Worm (Caenorhabditis elegans) whole organism, L3 larva: ENCODE results near the gene F58F12.4.
A peak's percentile ranks its signal among the peaks of the same experiment; 100 is the strongest.

Experiments
- R02D3.7 ChIP-seq: fragments of 150-350 bp; optimal IDR thresholded peaks from 2 replicates; lab custom pipeline; 2014; ENCODE audit warnings: missing biosample characterization, missing genetic modification characterization
- ZK546.5 ChIP-seq: sonication (generic microtip); optimal IDR thresholded peaks from 2 replicates; lab custom pipeline; 2017; ENCODE audit warnings: missing biosample characterization, missing genetic modification characterization
- aly-2 ChIP-seq: fragments of 150-350 bp; optimal IDR thresholded peaks from 2 replicates; lab custom pipeline; 2014; ENCODE audit warnings: missing biosample characterization, missing genetic modification characterization
- ceh-9 ChIP-seq: sonication (generic microtip); optimal IDR thresholded peaks from 2 replicates; lab custom pipeline; 2018; ENCODE audit warnings: missing biosample characterization, missing genetic modification characterization
- daf-12 ChIP-seq: fragments of 150-350 bp; optimal IDR thresholded peaks from 2 replicates; lab custom pipeline; 2014; ENCODE audit warnings: missing biosample characterization, missing genetic modification reagents, missing genetic modification characterization
- egl-27 ChIP-seq: sonication (generic microtip); optimal IDR thresholded peaks from 4 replicates; lab custom pipeline; 2017; ENCODE audit warnings: missing biosample characterization, missing genetic modification reagents, missing genetic modification characterization
- egl-5 ChIP-seq: fragments of 150-350 bp; optimal IDR thresholded peaks from 2 replicates; lab custom pipeline; 2017; ENCODE audit warnings: missing biosample characterization, missing genetic modification reagents, missing genetic modification characterization, inconsistent platforms
- elt-2 ChIP-seq: sonication (generic microtip); optimal IDR thresholded peaks from 2 replicates; lab custom pipeline; 2016; ENCODE audit warnings: missing genetic modification reagents, mild to moderate bottlenecking, missing genetic modification characterization, missing compliant biosample characterization
- elt-3 ChIP-seq, 3 experiments: fragments of 150-350 bp in 1 of 3; sonication (generic microtip) in 2 of 3; optimal IDR thresholded peaks; 2 replicates in 2 of 3; 4 replicates in 1 of 3; lab custom pipeline; 2014 to 2017; ENCODE audit warnings: missing biosample characterization in 3 of 3, missing genetic modification characterization in 3 of 3
- eor-1 ChIP-seq, 2 experiments: fragments of 150-350 bp; optimal IDR thresholded peaks; 2 replicates each; lab custom pipeline; 2014 to 2018; ENCODE audit warnings: missing biosample characterization in 2 of 2, missing genetic modification characterization in 2 of 2
- fkh-2 ChIP-seq: fragments of 150-350 bp; optimal IDR thresholded peaks from 2 replicates; lab custom pipeline; 2014; ENCODE audit warnings: missing biosample characterization, missing genetic modification reagents, missing genetic modification characterization
- fos-1 ChIP-seq: fragments of 150-350 bp; optimal IDR thresholded peaks from 2 replicates; lab custom pipeline; 2014; ENCODE audit warnings: missing biosample characterization, missing genetic modification characterization
- jun-1 ChIP-seq: fragments of 150-350 bp; optimal IDR thresholded peaks from 2 replicates; lab custom pipeline; 2014; ENCODE audit warnings: missing biosample characterization, missing genetic modification reagents, missing genetic modification characterization
- lin-15B ChIP-seq: fragments of 150-350 bp; optimal IDR thresholded peaks from 2 replicates; lab custom pipeline; 2014; ENCODE audit warnings: missing biosample characterization, missing genetic modification characterization
- lsy-12 ChIP-seq: sonication (generic microtip); optimal IDR thresholded peaks from 2 replicates; lab custom pipeline; 2016; ENCODE audit warnings: mild to moderate bottlenecking, missing genetic modification characterization, missing compliant biosample characterization
- mdl-1 ChIP-seq: fragments of 150-350 bp; optimal IDR thresholded peaks from 2 replicates; lab custom pipeline; 2014; ENCODE audit warnings: missing biosample characterization, missing genetic modification characterization
- mml-1 ChIP-seq: fragments of 150-350 bp; sonication (generic microtip); optimal IDR thresholded peaks from 3 replicates; lab custom pipeline; 2014; ENCODE audit warnings: missing biosample characterization, missing genetic modification characterization
- nfya-1 ChIP-seq: sonication (generic microtip); optimal IDR thresholded peaks from 2 replicates; lab custom pipeline; 2017; ENCODE audit warnings: missing genetic modification characterization, mild to moderate bottlenecking, missing compliant biosample characterization, antibody characterized with exemption, moderate library complexity; ENCODE audit not compliant: insufficient read depth
- nhr-11 ChIP-seq: fragments of 150-350 bp; optimal IDR thresholded peaks from 2 replicates; lab custom pipeline; 2014; ENCODE audit warnings: missing biosample characterization, missing genetic modification characterization
- nhr-12 ChIP-seq: fragments of 150-350 bp; optimal IDR thresholded peaks from 2 replicates; lab custom pipeline; 2014; ENCODE audit warnings: missing biosample characterization, missing genetic modification characterization
- nhr-23 ChIP-seq: fragments of 150-350 bp; optimal IDR thresholded peaks from 2 replicates; lab custom pipeline; 2014; ENCODE audit warnings: missing biosample characterization, missing genetic modification reagents, missing genetic modification characterization
- nhr-237 ChIP-seq: fragments of 150-350 bp; optimal IDR thresholded peaks from 2 replicates; lab custom pipeline; 2014; ENCODE audit warnings: missing biosample characterization, missing genetic modification characterization
- nhr-25 ChIP-seq: sonication (generic microtip); optimal IDR thresholded peaks from 2 replicates; lab custom pipeline; 2017; ENCODE audit warnings: missing biosample characterization, missing genetic modification characterization
- nhr-67 ChIP-seq: fragments of 150-350 bp; optimal IDR thresholded peaks from 2 replicates; lab custom pipeline; 2014; ENCODE audit warnings: missing biosample characterization, missing genetic modification characterization
- nhr-76 ChIP-seq: fragments of 150-350 bp; sonication (generic microtip); optimal IDR thresholded peaks from 5 replicates; lab custom pipeline; 2014; ENCODE audit warnings: missing biosample characterization, missing genetic modification characterization
- nhr-77 ChIP-seq: fragments of 150-350 bp; optimal IDR thresholded peaks from 2 replicates; lab custom pipeline; 2014; ENCODE audit warnings: missing biosample characterization, missing genetic modification characterization
- pha-4 ChIP-seq: fragments of 150-350 bp; optimal IDR thresholded peaks from 2 replicates; lab custom pipeline; 2014; ENCODE audit warnings: missing biosample characterization, missing genetic modification reagents, missing genetic modification characterization
- pqm-1 ChIP-seq: fragments of 150-350 bp; optimal IDR thresholded peaks from 2 replicates; lab custom pipeline; 2017; ENCODE audit warnings: missing biosample characterization, missing genetic modification characterization, inconsistent platforms
- sea-2 ChIP-seq: fragments of 150-350 bp; sonication (generic microtip); optimal IDR thresholded peaks from 4 replicates; lab custom pipeline; 2014; ENCODE audit warnings: missing biosample characterization, missing genetic modification reagents, missing genetic modification characterization
- skn-1 ChIP-seq: fragments of 150-350 bp; optimal IDR thresholded peaks from 2 replicates; lab custom pipeline; 2014; ENCODE audit warnings: missing biosample characterization, missing genetic modification characterization
- unc-39 ChIP-seq: sonication (generic microtip); optimal IDR thresholded peaks from 4 replicates; lab custom pipeline; 2017; ENCODE audit warnings: missing biosample characterization, missing genetic modification characterization
- zag-1 ChIP-seq: fragments of 150-350 bp; optimal IDR thresholded peaks from 2 replicates; lab custom pipeline; 2014; ENCODE audit warnings: missing biosample characterization, missing genetic modification characterization
- ztf-4 ChIP-seq: fragments of 150-350 bp; optimal IDR thresholded peaks from 2 replicates; lab custom pipeline; 2014; ENCODE audit warnings: missing biosample characterization, missing genetic modification characterization

Gene F58F12.4

DNA sequence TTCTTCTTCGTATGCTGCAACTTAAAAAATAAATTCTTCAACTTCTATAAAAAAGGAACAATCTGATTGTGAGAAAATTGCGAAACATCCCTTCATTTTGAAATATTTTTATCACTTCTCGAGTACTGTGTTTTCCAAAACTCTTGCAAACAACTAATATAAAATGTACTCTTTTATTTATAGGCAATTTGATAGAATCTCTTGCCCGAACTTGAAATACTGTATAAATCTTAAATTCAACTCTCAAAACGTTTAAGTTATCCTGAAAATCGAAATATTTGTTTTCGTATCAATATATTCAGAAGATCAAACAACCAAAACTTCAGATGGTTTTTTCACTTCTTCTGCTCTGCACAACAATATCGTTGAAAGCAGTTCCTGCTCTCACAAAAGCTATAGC is at the start of gene F58F12.4:
TSS of gene F58F12.4 (plus strand) at position 301 of the 400 bp plus-strand sequence.
- TF ChIP-seq unc-39 (no peak), nhr-237 (tag; lab: Kevin White, UChicago) (no peak), pqm-1 (tag; lab: Kevin White, UChicago) (no peak), jun-1 (tag; lab: Kevin White, UChicago) (no peak), zag-1 (tag; lab: Kevin White, UChicago) (no peak), mml-1 (no peak), aly-2 (tag; lab: Kevin White, UChicago) (no peak), nhr-77 (tag; lab: Kevin White, UChicago) (no peak), egl-27 (no peak), nfya-1 (tag; lab: Kevin White, UChicago) (no peak), nhr-11 (tag; lab: Kevin White, UChicago) (no peak), nhr-23 (no peak), nhr-76 (tag; lab: Kevin White, UChicago) (no peak), ztf-4 (no peak), lsy-12 (tag; lab: Kevin White, UChicago) (no peak), mdl-1 (tag; lab: Kevin White, UChicago) (no peak), daf-12 (tag; lab: Kevin White, UChicago) (no peak)

DNA sequence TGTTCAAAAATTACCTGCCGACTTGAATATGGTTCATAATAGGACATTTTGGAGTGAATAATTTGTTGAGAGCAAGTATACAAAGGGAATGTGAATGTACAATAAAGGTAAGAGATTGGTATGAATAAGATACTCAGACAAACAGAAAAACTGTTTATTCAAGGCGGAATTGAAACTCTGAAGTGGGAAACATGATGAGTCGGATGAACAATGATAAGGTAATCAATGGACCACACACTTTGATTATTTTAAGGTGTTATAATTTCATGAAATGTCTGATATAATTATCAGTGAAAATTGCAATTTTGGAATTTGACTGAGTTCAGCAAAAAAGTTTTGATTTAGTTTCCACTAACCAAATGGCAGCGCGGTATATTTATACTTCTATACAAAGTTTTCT is 47.1 kb upstream of the F58F12.4 start:
- no peak for TF ChIP-seq aly-2 (tag; lab: Kevin White, UChicago)
- no peak for TF ChIP-seq mdl-1 (tag; lab: Kevin White, UChicago)
- no peak for TF ChIP-seq ceh-9 (tag; lab: Kevin White, UChicago)
- TF ChIP-seq pha-4 (tag; lab: Kevin White, UChicago) = peak; percentile 44
- TF ChIP-seq nhr-25 (tag; lab: Kevin White, UChicago) = no peak
- TF ChIP-seq fkh-2 (tag; lab: Kevin White, UChicago) = no peak
- TF ChIP-seq nhr-237 (tag; lab: Kevin White, UChicago) = no peak
- TF ChIP-seq pqm-1 (tag; lab: Kevin White, UChicago) = peak; percentile 72
- peak; percentile 51 for TF ChIP-seq elt-2 (tag; lab: Kevin White, UChicago)

DNA sequence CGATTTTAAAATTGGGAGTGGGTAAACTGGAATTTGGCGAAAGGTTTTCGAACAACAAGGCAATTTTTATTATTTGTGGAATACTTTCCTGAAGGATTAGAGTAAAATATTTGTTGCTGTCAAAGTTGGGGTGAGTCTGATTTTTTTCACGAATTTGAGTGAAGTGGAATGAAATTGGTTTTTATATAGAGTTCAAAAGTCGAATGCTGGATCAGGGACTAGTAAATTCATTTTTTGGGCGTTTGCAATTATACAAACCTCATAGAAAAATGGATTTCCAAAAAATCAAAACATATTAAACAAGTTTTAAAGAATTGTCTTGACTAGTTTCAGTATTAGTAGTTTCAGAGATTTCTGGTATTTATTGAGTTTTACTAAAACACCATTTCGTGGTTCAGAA is 46.6 kb upstream of the F58F12.4 start, which contains the start of gene C32D5.7:
TSS of gene C32D5.7 (minus strand) at position 101 of the 400 bp plus-strand sequence.
- TF ChIP-seq elt-2 (tag; lab: Kevin White, UChicago) (no peak), elt-3 (tag; optimal IDR thresholded peaks at IDR 0.05; lab: Kevin White, UChicago) (no peak), nhr-67 (tag; lab: Kevin White, UChicago) (no peak), nhr-237 (tag; lab: Kevin White, UChicago) (no peak), fos-1 (tag; lab: Kevin White, UChicago) (no peak), nfya-1 (tag; lab: Kevin White, UChicago) (no peak), ceh-9 (tag; lab: Kevin White, UChicago) (no peak)

DNA sequence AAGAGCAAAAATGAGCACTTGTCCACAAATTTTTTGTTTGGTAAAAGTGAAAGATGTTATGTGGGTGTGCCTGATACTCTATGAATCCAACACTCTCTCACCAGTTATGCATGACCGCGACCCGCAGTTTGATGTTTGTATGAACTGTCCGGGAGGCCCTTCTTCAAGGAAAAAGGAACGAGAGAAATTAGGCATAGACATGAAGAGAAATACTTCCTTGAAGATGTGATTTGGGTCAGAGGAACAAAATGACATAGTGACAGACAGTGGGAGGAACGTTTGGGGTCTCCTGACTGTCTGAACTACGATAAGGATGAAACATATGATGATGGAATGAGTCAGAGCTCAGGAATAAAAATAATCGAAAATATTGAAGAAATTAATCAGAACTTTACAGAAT is 45.5 kb upstream of the F58F12.4 start:
- TF ChIP-seq nhr-67 (tag; lab: Kevin White, UChicago) (no peak), nhr-12 (tag; lab: Kevin White, UChicago) (no peak), fos-1 (tag; lab: Kevin White, UChicago) (no peak), ZK546.5 (tag; lab: Kevin White, UChicago) (no peak), pha-4 (tag; lab: Kevin White, UChicago) (peak; percentile 25), pqm-1 (tag; lab: Kevin White, UChicago) (peak; percentile 57), skn-1 (no peak), egl-5 (tag; lab: Kevin White, UChicago) (no peak), ceh-9 (tag; lab: Kevin White, UChicago) (no peak), nhr-77 (tag; lab: Kevin White, UChicago) (no peak), lin-15B (tag; lab: Kevin White, UChicago) (no peak), R02D3.7 (no peak), sea-2 (GFP tag; lab: Kevin White, UChicago) (no peak), nfya-1 (tag; lab: Kevin White, UChicago) (no peak), mdl-1 (tag; lab: Kevin White, UChicago) (no peak), aly-2 (tag; lab: Kevin White, UChicago) (no peak), nhr-23 (peak; percentile 73), eor-1 (tag; optimal IDR thresholded peaks at IDR 0.05; lab: Kevin White, UChicago) (no peak), nhr-237 (tag; lab: Kevin White, UChicago) (no peak)
